Worm (Caenorhabditis elegans): Measurements from ENCODE around the gene dsl-6.

Gene dsl-6

ce11 chrIV:11361409-11361808 is 36.7 kb downstream of the dsl-6 start, which contains the start of gene T01G1.4:
Gene T01G1.4, minus strand, starts transcription at chrIV:11361509.
- TF ChIP-seq egl-44 (GFP tag; IDR thresholded peaks at IDR 0.05), result no peak

ce11 chrIV:11359769-11360168 is 38.3 kb downstream of the dsl-6 start, which contains the start of gene klp-12:
Gene klp-12, minus strand, starts transcription at chrIV:11359869.
- TF ChIP-seq nfya-2 (GFP tag; IDR thresholded peaks at IDR 0.05) (no peak), K11D2.4 (GFP tag; IDR thresholded peaks at IDR 0.05) (no peak), ztf-18 (tag; optimal IDR thresholded peaks at IDR 0.05) (no peak)

- TF ChIP-seq D2030.7 (GFP tag; IDR thresholded peaks at IDR 0.05) (no peak), sdz-38 (tag; optimal IDR thresholded peaks at IDR 0.05) (no peak), hmg-20 (GFP tag; IDR thresholded peaks at IDR 0.05) (no peak), hlh-26 (GFP tag; conservative IDR thresholded peaks at IDR 0.05) (no peak), rcor-1 (GFP tag; IDR thresholded peaks at IDR 0.05) (no peak), fkh-3 (tag; optimal IDR thresholded peaks at IDR 0.05) (no peak), ztf-6 (GFP tag; IDR thresholded peaks at IDR 0.05) (no peak), mxl-1 (tag; optimal IDR thresholded peaks at IDR 0.05) (no peak), madf-3 (GFP tag; IDR thresholded peaks at IDR 0.05) (no peak), madf-8 (GFP tag; conservative IDR thresholded peaks at IDR 0.05) (no peak), mcd-1 (GFP tag; IDR thresholded peaks at IDR 0.05) (no peak)
Observed at ce11 chrIV:11353946-11354458, 44.1 kb downstream of the dsl-6 start, which contains the start of gene T01G1.2. Gene T01G1.2, plus strand, starts transcription at chrIV:11354408.

ce11 chrIV:11352768-11353167 is 45.3 kb downstream of the dsl-6 start:
- TF ChIP-seq ztf-3 (GFP tag; optimal IDR thresholded peaks at IDR 0.05) (no peak), dpl-1 (GFP tag; optimal IDR thresholded peaks at IDR 0.05) (no peak), F49E8.2 (tag; optimal IDR thresholded peaks at IDR 0.05; ENCODE audit: insufficient read depth) (no peak), lag-1 (GFP tag; IDR thresholded peaks at IDR 0.05) (no peak), sea-2 (GFP tag; IDR thresholded peaks at IDR 0.05) (no peak), F10E7.11 (tag; optimal IDR thresholded peaks at IDR 0.05) (no peak), mes-4 (tag; optimal IDR thresholded peaks at IDR 0.05) (no peak), lin-40 (tag; optimal IDR thresholded peaks at IDR 0.05) (no peak), nhr-179 (tag; optimal IDR thresholded peaks at IDR 0.05) (no peak), nfya-1 (tag; optimal IDR thresholded peaks at IDR 0.05; ENCODE audit: borderline replicate concordance, insufficient read depth) (no peak), mxl-1 (tag; optimal IDR thresholded peaks at IDR 0.05) (no peak), Y95B8A.8 (GFP tag; IDR thresholded peaks at IDR 0.05) (no peak), zim-3 (tag; optimal IDR thresholded peaks at IDR 0.05) (no peak), ceh-40 (GFP tag; IDR thresholded peaks at IDR 0.05) (no peak), ama-1 (optimal IDR thresholded peaks at IDR 0.05) (no peak), ama-1 (GFP tag; optimal IDR thresholded peaks at IDR 0.05) (no peak), tbx-9 (tag; optimal IDR thresholded peaks at IDR 0.05; ENCODE audit: borderline replicate concordance) (no peak), ekl-4 (GFP tag; IDR thresholded peaks at IDR 0.05) (no peak)

ce11 chrIV:11351563-11351962 is 46.6 kb downstream of the dsl-6 start:
- no peak for TF ChIP-seq F49E8.2 (tag; optimal IDR thresholded peaks at IDR 0.05; ENCODE audit: insufficient read depth)
- TF ChIP-seq B0035.1 (tag; optimal IDR thresholded peaks at IDR 0.05), result no peak
- no peak for TF ChIP-seq zim-3 (tag; optimal IDR thresholded peaks at IDR 0.05)
- no peak for TF ChIP-seq attf-6 (GFP tag; IDR thresholded peaks at IDR 0.05)
- TF ChIP-seq snpc-1.3 (tag; optimal IDR thresholded peaks at IDR 0.05; ENCODE audit: insufficient read depth), result no peak
- TF ChIP-seq F22D6.2 (tag; optimal IDR thresholded peaks at IDR 0.05), result no peak
- TF ChIP-seq attf-3 (GFP tag; conservative IDR thresholded peaks at IDR 0.05), result no peak
- TF ChIP-seq bed-1 (GFP tag; IDR thresholded peaks at IDR 0.05), result no peak
- no peak for TF ChIP-seq F57C9.4 (tag; optimal IDR thresholded peaks at IDR 0.05)
- no peak for TF ChIP-seq madf-10 (tag; optimal IDR thresholded peaks at IDR 0.05)
- no peak for TF ChIP-seq aptf-2 (GFP tag; conservative IDR thresholded peaks at IDR 0.05)
- TF ChIP-seq Y53F4B.3 (GFP tag; IDR thresholded peaks at IDR 0.05), result no peak
- no peak for TF ChIP-seq ceh-100 (GFP tag; IDR thresholded peaks at IDR 0.05)
- TF ChIP-seq B0019.2 (GFP tag; conservative IDR thresholded peaks at IDR 0.05), result no peak
- TF ChIP-seq lir-1 (GFP tag; conservative IDR thresholded peaks at IDR 0.05), result no peak
